Worm (Caenorhabditis elegans) whole organism, young adult: Measurements from ENCODE around the gene B0244.7.

Source experiments
- F22D6.2 ChIP-seq: sonication (generic microtip); optimal IDR thresholded peaks from 2 replicates; lab custom pipeline; 2016; ENCODE audit warnings: mild to moderate bottlenecking, missing genetic modification characterization, missing compliant biosample characterization
- F37B4.10 ChIP-seq: fragments of 200-800 bp; sonication (Bioruptor generic); IDR thresholded peaks from 2 replicates; pipeline ENCODE4 v1.3.6; 2022; ENCODE audit warnings: missing genetic modification characterization, missing compliant biosample characterization
- Y79H2A.3 ChIP-seq: fragments of 200-800 bp; sonication (Bioruptor generic); conservative IDR thresholded peaks from 2 replicates; pipeline ENCODE4 v1.3.6; 2022; ENCODE audit warnings: missing genetic modification reagents, missing genetic modification characterization, missing compliant biosample characterization
- Y95B8A.8 ChIP-seq: fragments of 200-800 bp; sonication (Bioruptor generic); IDR thresholded peaks from 2 replicates; pipeline ENCODE4 v1.3.6; 2022; ENCODE audit warnings: missing genetic modification reagents, missing genetic modification characterization, missing compliant biosample characterization
- ama-1 ChIP-seq, 3 experiments: fragments of 150-350 bp in 1 of 3; sonication (generic microtip) in 2 of 3; optimal IDR thresholded peaks; 2 replicates each; lab custom pipeline; 2014 to 2018; ENCODE audit warnings: missing biosample characterization in 2 of 3, missing genetic modification characterization in 2 of 3, missing genetic modification reagents in 2 of 3
- aptf-2 ChIP-seq: fragments of 200-800 bp; sonication (Bioruptor generic); conservative IDR thresholded peaks from 2 replicates; pipeline ENCODE4 v1.3.6; 2022; ENCODE audit warnings: missing genetic modification reagents, missing genetic modification characterization, missing compliant biosample characterization
- ccch-3 ChIP-seq: fragments of 200-800 bp; sonication (Bioruptor generic); optimal IDR thresholded peaks from 2 replicates; lab custom pipeline; 2018; ENCODE audit warnings: mild to moderate bottlenecking, missing genetic modification characterization, missing compliant biosample characterization
- ekl-4 ChIP-seq: fragments of 200-800 bp; sonication (Bioruptor generic); IDR thresholded peaks from 2 replicates; pipeline ENCODE4 v1.3.6; 2022; ENCODE audit warnings: missing genetic modification reagents, missing genetic modification characterization, missing compliant biosample characterization
- snpc-4 ChIP-seq, 5 experiments: fragments of 150-350 bp in 1 of 5; sonication (generic microtip) in 4 of 5; optimal IDR thresholded peaks; 2 replicates each; lab custom pipeline; 2014 to 2018; ENCODE audit warnings: missing genetic modification characterization in 5 of 5, missing biosample characterization in 3 of 5, antibody characterized with exemption in 2 of 5, mild to moderate bottlenecking in 2 of 5, missing compliant biosample characterization in 2 of 5, missing genotype in 2 of 5, moderate library complexity in 2 of 5, missing genetic modification reagents in 1 of 5
- somi-1 ChIP-seq: fragments of 200-800 bp; sonication (Bioruptor generic); optimal IDR thresholded peaks from 2 replicates; lab custom pipeline; 2018; ENCODE audit warnings: mild to moderate bottlenecking, missing genetic modification characterization, missing compliant biosample characterization
- unc-130 ChIP-seq: sonication (generic microtip); optimal IDR thresholded peaks from 2 replicates; lab custom pipeline; 2016; ENCODE audit warnings: missing genetic modification reagents, missing genetic modification characterization, missing compliant biosample characterization
- unc-62 ChIP-seq: fragments of 150-350 bp; optimal IDR thresholded peaks from 2 replicates; lab custom pipeline; 2014; ENCODE audit warnings: missing biosample characterization, missing genetic modification reagents, missing genetic modification characterization

DNA sequence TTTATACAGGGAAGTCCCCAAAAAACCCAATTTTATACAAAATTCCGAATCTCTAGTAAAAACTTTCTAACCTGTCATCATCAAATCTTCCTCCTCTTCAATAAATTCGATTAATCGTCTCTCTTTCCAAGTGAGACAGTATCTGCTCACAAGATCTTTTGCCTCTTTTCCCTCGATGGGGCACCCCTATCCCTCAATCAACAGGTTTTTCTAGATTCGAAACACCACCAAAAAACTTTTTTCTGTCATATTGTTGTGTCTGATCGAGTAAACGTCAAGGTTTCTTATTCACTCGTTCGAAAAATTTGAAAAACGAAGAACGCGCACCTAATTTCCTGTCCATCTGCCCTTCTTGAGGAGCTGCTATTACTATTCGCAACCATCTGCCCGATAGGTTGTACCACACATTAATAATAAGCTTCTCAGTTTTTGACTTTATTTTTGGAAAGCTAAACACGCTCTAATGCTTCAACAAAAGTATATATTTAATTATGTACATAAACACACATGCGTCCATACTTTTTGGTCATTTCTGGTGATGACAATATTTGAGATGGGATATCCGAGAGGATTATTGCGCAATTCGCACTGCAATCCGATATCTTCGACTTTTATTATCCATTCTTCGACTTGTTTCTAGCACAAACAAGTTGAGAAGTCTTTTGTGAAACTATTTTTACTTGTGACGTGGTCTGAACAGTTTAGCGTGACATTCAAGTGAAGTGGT, 12.0 kb upstream of the B0244.7 start:
- TF ChIP-seq unc-62 (GFP tag; lab: Kevin White, UChicago) (no peak), unc-130 (no peak), ama-1 (optimal IDR thresholded peaks at IDR 0.05; lab: Kevin White, UChicago) (no peak), ama-1 (GFP tag; optimal IDR thresholded peaks at IDR 0.05; lab: Kevin White, UChicago) (no peak), F22D6.2 (tag; lab: Kevin White, UChicago) (no peak), somi-1 (GFP tag; lab: Kevin White, UChicago) (no peak), ekl-4 (GFP tag; lab: Robert Waterston, UW) (no peak), ccch-3 (GFP tag; lab: Kevin White, UChicago) (no peak), Y95B8A.8 (no peak), F37B4.10 (GFP tag; lab: Robert Waterston, UW) (no peak), snpc-4 (GFP tag; optimal IDR thresholded peaks at IDR 0.05; lab: Kevin White, UChicago) (no peak), snpc-4 (tag; optimal IDR thresholded peaks at IDR 0.05; lab: Kevin White, UChicago) (no peak), Y79H2A.3 (no peak), aptf-2 (no peak)
